Fruit fly (Drosophila melanogaster) whole organism, embryonic: ENCODE results near the gene wb.
A peak's percentile ranks its signal among the peaks of the same experiment; 100 is the strongest.

Experiments used
- ATbp ChIP-seq: fragments of 200-800 bp; sonication (Bioruptor generic); optimal IDR thresholded peaks from 2 replicates; lab custom pipeline; 2017; ENCODE audit warnings: missing biosample characterization, mild to moderate bottlenecking, missing genetic modification characterization, missing genetic modification reagents
- Awh ChIP-seq: fragments of 200-800 bp; sonication (Bioruptor generic); IDR thresholded peaks from 2 replicates; pipeline ENCODE4, ENCODE4 v1.3.6; 2022; ENCODE audit warnings: missing biosample characterization, missing genetic modification characterization
- B-H2 ChIP-seq: fragments of 200-800 bp; sonication (Bioruptor generic); optimal IDR thresholded peaks from 2 replicates; lab custom pipeline; 2018; ENCODE audit warnings: missing biosample characterization, mild to moderate bottlenecking, missing genetic modification characterization
- CG10979 ChIP-seq: fragments of 200-800 bp; sonication (Bioruptor generic); optimal IDR thresholded peaks from 2 replicates; lab custom pipeline; 2018; ENCODE audit warnings: missing biosample characterization, mild to moderate bottlenecking, missing genetic modification characterization, moderate library complexity
- CG11093 ChIP-seq: fragments of 200-800 bp; sonication (Bioruptor generic); IDR thresholded peaks from 3 replicates; pipeline ENCODE4 v1.3.6; 2022; ENCODE audit warnings: missing biosample characterization, missing genetic modification characterization
- CG11398 ChIP-seq: fragments of 200-800 bp; sonication (Bioruptor generic); optimal IDR thresholded peaks from 2 replicates; lab custom pipeline; 2016; ENCODE audit warnings: missing biosample characterization, missing genetic modification characterization
- CG11456 ChIP-seq: fragments of 200-800 bp; sonication (Bioruptor generic); IDR thresholded peaks from 3 replicates; pipeline ENCODE4 v1.3.6; 2022; ENCODE audit warnings: missing biosample characterization, missing genetic modification characterization
- CG11723 ChIP-seq: fragments of 200-800 bp; sonication (Bioruptor generic); optimal IDR thresholded peaks from 2 replicates; lab custom pipeline; 2017; ENCODE audit warnings: missing biosample characterization, mild to moderate bottlenecking, missing genetic modification characterization
- CG12744 ChIP-seq: fragments of 200-800 bp; sonication (Bioruptor generic); optimal IDR thresholded peaks from 2 replicates; lab custom pipeline; 2016; ENCODE audit warnings: missing biosample characterization, missing genetic modification characterization
- CG14667 ChIP-seq: fragments of 200-800 bp; sonication (Bioruptor generic); IDR thresholded peaks from 2 replicates; pipeline ENCODE4 v1.3.6; 2022; ENCODE audit warnings: missing biosample characterization, missing genetic modification characterization
- CG14965 ChIP-seq: fragments of 200-800 bp; sonication (Bioruptor generic); optimal IDR thresholded peaks from 2 replicates; lab custom pipeline; 2016; ENCODE audit warnings: missing biosample characterization, missing genetic modification characterization, borderline replicate concordance
- CG17568 ChIP-seq: fragments of 200-800 bp; sonication (Bioruptor generic); optimal IDR thresholded peaks from 2 replicates; lab custom pipeline; 2018; ENCODE audit warnings: missing biosample characterization, mild to moderate bottlenecking, missing genetic modification characterization, moderate library complexity
- CG2202 ChIP-seq: fragments of 200-800 bp; sonication (Bioruptor generic); optimal IDR thresholded peaks from 2 replicates; lab custom pipeline; 2018; ENCODE audit warnings: missing biosample characterization, mild to moderate bottlenecking, missing genetic modification characterization
- CG34422 ChIP-seq: fragments of 200-800 bp; sonication (Bioruptor generic); IDR thresholded peaks from 3 replicates; pipeline ENCODE4 v1.3.6; 2022; ENCODE audit warnings: missing biosample characterization, missing genetic modification characterization
- CG5180 ChIP-seq: fragments of 200-800 bp; sonication (Bioruptor generic); optimal IDR thresholded peaks from 3 replicates; lab custom pipeline; 2017; ENCODE audit warnings: missing biosample characterization, missing genetic modification characterization, mild to moderate bottlenecking, moderate library complexity, missing genetic modification reagents
- CG7357 ChIP-seq: fragments of 200-800 bp; sonication (Bioruptor generic); IDR thresholded peaks from 3 replicates; pipeline ENCODE4 v1.3.6; 2022; ENCODE audit warnings: missing biosample characterization, missing genetic modification characterization
- CG8089 ChIP-seq: fragments of 200-800 bp; sonication (Bioruptor generic); optimal IDR thresholded peaks from 3 replicates; lab custom pipeline; 2016; ENCODE audit warnings: missing biosample characterization, missing genetic modification characterization
- CG8944 ChIP-seq: fragments of 200-800 bp; sonication (Bioruptor generic); optimal IDR thresholded peaks from 3 replicates; lab custom pipeline; 2016; ENCODE audit warnings: missing biosample characterization, missing genetic modification characterization
- CG9215 ChIP-seq: fragments of 200-800 bp; sonication (Bioruptor generic); IDR thresholded peaks from 2 replicates; pipeline ENCODE4 v1.3.6; 2022; ENCODE audit warnings: missing biosample characterization, missing genetic modification characterization
- CG9609 ChIP-seq: fragments of 200-800 bp; sonication (Bioruptor generic); optimal IDR thresholded peaks from 3 replicates; lab custom pipeline; 2016; ENCODE audit warnings: missing biosample characterization, missing genetic modification characterization
- CG9727 ChIP-seq: fragments of 200-800 bp; sonication (Bioruptor generic); optimal IDR thresholded peaks from 3 replicates; lab custom pipeline; 2017; ENCODE audit warnings: missing biosample characterization, mild to moderate bottlenecking, missing genetic modification characterization
- CG9932 ChIP-seq: fragments of 200-800 bp; sonication (Bioruptor generic); IDR thresholded peaks from 2 replicates; pipeline ENCODE4 v1.3.6; 2022; ENCODE audit warnings: missing biosample characterization, missing genetic modification characterization
- CTCF ChIP-seq: fragments of 200-800 bp; sonication (Bioruptor generic); optimal IDR thresholded peaks from 2 replicates; lab custom pipeline; 2017; ENCODE audit warnings: missing biosample characterization, mild to moderate bottlenecking, missing genetic modification characterization, moderate library complexity
- Dbx ChIP-seq: fragments of 200-800 bp; sonication (Bioruptor generic); IDR thresholded peaks from 3 replicates; pipeline ENCODE4 v1.3.6; 2022; ENCODE audit warnings: missing biosample characterization, missing genetic modification characterization
- E2f1 ChIP-seq: fragments of 200-800 bp; sonication (Bioruptor generic); IDR thresholded peaks from 2 replicates; pipeline ENCODE4 v1.3.6; 2022; ENCODE audit warnings: missing biosample characterization, missing genetic modification characterization
- Ets97D ChIP-seq: fragments of 200-800 bp; sonication (Bioruptor generic); optimal IDR thresholded peaks from 3 replicates; lab custom pipeline; 2016; ENCODE audit warnings: missing biosample characterization, missing genetic modification characterization
- HLHmδ ChIP-seq: fragments of 200-800 bp; sonication (Bioruptor generic); optimal IDR thresholded peaks from 2 replicates; lab custom pipeline; 2018; ENCODE audit warnings: missing biosample characterization, mild to moderate bottlenecking, missing genetic modification characterization, moderate library complexity
- Hr51 ChIP-seq, 2 experiments: fragments of 200-800 bp; sonication (Bioruptor generic); optimal IDR thresholded peaks; 2 replicates in 1 of 2; 3 replicates in 1 of 2; lab custom pipeline; 2016 to 2018; ENCODE audit warnings: missing biosample characterization in 2 of 2, missing genetic modification characterization in 2 of 2, mild to moderate bottlenecking in 1 of 2, moderate library complexity in 1 of 2
- Stat92E ChIP-seq, 3 experiments: fragments of >200 bp in 2 of 3; fragments of 200-800 bp in 1 of 3; sonication (Bioruptor generic) in 1 of 3; optimal IDR thresholded peaks; 2 replicates each; lab custom pipeline; 2017 to 2019; ENCODE audit warnings: missing biosample characterization in 3 of 3, missing genetic modification characterization in 3 of 3, mild to moderate bottlenecking in 1 of 3, moderate library complexity in 1 of 3
- abd-A ChIP-seq: fragments of 200-800 bp; sonication (Bioruptor generic); optimal IDR thresholded peaks from 3 replicates; lab custom pipeline; 2019; ENCODE audit warnings: missing biosample characterization, mild to moderate bottlenecking, missing genetic modification characterization, moderate library complexity
- bigmax ChIP-seq: fragments of 200-800 bp; sonication (Bioruptor generic); optimal IDR thresholded peaks from 2 replicates; lab custom pipeline; 2018; ENCODE audit warnings: missing biosample characterization, mild to moderate bottlenecking, missing genetic modification characterization
- ci ChIP-seq: fragments of 200-800 bp; sonication (Bioruptor generic); IDR thresholded peaks from 3 replicates; pipeline ENCODE4 v1.3.6; 2022; ENCODE audit warnings: missing biosample characterization, missing genetic modification characterization
- dimm ChIP-seq: fragments of 200-800 bp; sonication (Bioruptor generic); IDR thresholded peaks from 2 replicates; pipeline ENCODE4 v1.3.6; 2022; ENCODE audit warnings: missing biosample characterization, missing genetic modification characterization
- disco-r ChIP-seq: fragments of 200-800 bp; sonication (Bioruptor generic); optimal IDR thresholded peaks from 2 replicates; lab custom pipeline; 2016; ENCODE audit warnings: missing biosample characterization, missing genetic modification characterization
- dpn ChIP-seq, 2 experiments: fragments of 200-800 bp; sonication (Bioruptor generic); optimal IDR thresholded peaks; 3 replicates each; lab custom pipeline; 2016; ENCODE audit warnings: missing biosample characterization in 2 of 2, missing genetic modification characterization in 2 of 2
- ems ChIP-seq: fragments of 200-800 bp; sonication (Bioruptor generic); optimal IDR thresholded peaks from 3 replicates; lab custom pipeline; 2016; ENCODE audit warnings: missing biosample characterization, missing genetic modification characterization
- mam ChIP-seq: fragments of 200-800 bp; sonication (Bioruptor generic); optimal IDR thresholded peaks from 3 replicates; lab custom pipeline; 2016; ENCODE audit warnings: missing biosample characterization, missing genetic modification characterization
- mirr ChIP-seq: fragments of 200-800 bp; sonication (Bioruptor generic); optimal IDR thresholded peaks from 3 replicates; lab custom pipeline; 2018; ENCODE audit warnings: missing biosample characterization, mild to moderate bottlenecking, missing genetic modification characterization
- oc ChIP-seq: fragments of 200-800 bp; sonication (Bioruptor generic); optimal IDR thresholded peaks from 2 replicates; lab custom pipeline; 2018; ENCODE audit warnings: missing biosample characterization, mild to moderate bottlenecking, missing genetic modification characterization, moderate library complexity
- p53 ChIP-seq: fragments of 200-800 bp; sonication (Bioruptor generic); optimal IDR thresholded peaks from 2 replicates; lab custom pipeline; 2016; ENCODE audit warnings: missing biosample characterization, missing genetic modification characterization
- pfk ChIP-seq: fragments of 200-800 bp; sonication (Bioruptor generic); optimal IDR thresholded peaks from 2 replicates; lab custom pipeline; 2018; ENCODE audit warnings: missing biosample characterization, mild to moderate bottlenecking, missing genetic modification characterization, moderate library complexity
- pzg ChIP-seq: fragments of 200-800 bp; sonication (Bioruptor generic); optimal IDR thresholded peaks from 3 replicates; lab custom pipeline; 2018; ENCODE audit warnings: missing biosample characterization, mild to moderate bottlenecking, missing genetic modification characterization, moderate library complexity
- ranshi ChIP-seq: fragments of 200-800 bp; sonication (Bioruptor generic); IDR thresholded peaks from 2 replicates; pipeline ENCODE4 v1.3.6; 2022; ENCODE audit warnings: missing biosample characterization, missing genetic modification characterization
- sisA ChIP-seq: fragments of 200-800 bp; sonication (Bioruptor generic); IDR thresholded peaks from 2 replicates; pipeline ENCODE4 v1.3.6; 2022; ENCODE audit warnings: missing biosample characterization, missing genetic modification characterization
- slp2 ChIP-seq: fragments of 200-800 bp; sonication (Bioruptor generic); optimal IDR thresholded peaks from 2 replicates; lab custom pipeline; 2016; ENCODE audit warnings: missing biosample characterization, missing genetic modification characterization
- so ChIP-seq: fragments of 200-800 bp; sonication (Bioruptor generic); IDR thresholded peaks from 3 replicates; pipeline ENCODE4 v1.3.6; 2022; ENCODE audit warnings: missing biosample characterization, missing genetic modification characterization
- tin ChIP-seq: fragments of 200-800 bp; sonication (Bioruptor generic); optimal IDR thresholded peaks from 3 replicates; lab custom pipeline; 2016; ENCODE audit warnings: missing biosample characterization, missing genetic modification characterization
- tll ChIP-seq, 2 experiments: fragments of 200-800 bp in 1 of 2; fragments of >200 bp in 1 of 2; sonication (Bioruptor generic) in 1 of 2; optimal IDR thresholded peaks; 2 replicates each; lab custom pipeline; 2017 to 2019; ENCODE audit warnings: missing biosample characterization in 2 of 2, missing genetic modification characterization in 2 of 2, mild to moderate bottlenecking in 1 of 2, moderate library complexity in 1 of 2
- trem ChIP-seq: fragments of 200-800 bp; optimal IDR thresholded peaks from 3 replicates; lab custom pipeline; 2019; ENCODE audit warnings: missing biosample characterization, mild to moderate bottlenecking, missing genetic modification characterization, moderate library complexity
- trh ChIP-seq: fragments of 200-800 bp; sonication (Bioruptor generic); optimal IDR thresholded peaks from 2 replicates; lab custom pipeline; 2016; ENCODE audit warnings: missing biosample characterization, missing genetic modification characterization

The wb gene

dm6 chr2L:14369933-14370776, 107.3 kb downstream of the wb start (continued):
- TF ChIP-seq dpn (GFP tag; optimal IDR thresholded peaks at IDR 0.05; lab: Kevin White, UChicago) (no peak), ci (GFP tag; lab: Robert Waterston, UW) (0 out of 3 replicates have a peak, but pooled peaks have one; percentile 13), disco-r (GFP tag; lab: Kevin White, UChicago) (no peak), Dbx (GFP tag; lab: Robert Waterston, UW) (no peak), CG7357 (GFP tag; lab: Robert Waterston, UW) (no peak), CG9609 (GFP tag; lab: Kevin White, UChicago) (no peak), tin (no peak), CG2202 (tag; lab: Kevin White, UChicago) (no peak), mirr (no peak), tll (GFP tag; optimal IDR thresholded peaks at IDR 0.05; lab: Kevin White, UChicago) (no peak), CG34422 (peak; percentile 21; the same call in 1 of the 3 replicates), dimm (GFP tag; lab: Robert Waterston, UW) (no peak), E2f1 (GFP tag; lab: Robert Waterston, UW) (no peak), CG12744 (GFP tag; lab: Kevin White, UChicago) (peak; percentile 13), trh (GFP tag; lab: Kevin White, UChicago) (no peak), Hr51 (GFP tag; optimal IDR thresholded peaks at IDR 0.05; lab: Kevin White, UChicago) (peak in 1 of 2 experiments; percentile 54), slp2 (GFP tag; lab: Kevin White, UChicago) (no peak), HLHmδ (GFP tag; lab: Kevin White, UChicago) (no peak), CG11723 (no peak), CG14965 (GFP tag; lab: Kevin White, UChicago) (no peak), CG10979 (peak; percentile 53), pzg (GFP tag; lab: Kevin White, UChicago) (no peak), Awh (no peak), CG9932 (GFP tag; lab: Robert Waterston, UW) (no peak), CG8944 (GFP tag; lab: Kevin White, UChicago) (no peak), so (GFP tag; lab: Robert Waterston, UW) (no peak), ATbp (GFP tag; lab: Kevin White, UChicago) (peak; percentile 25), bigmax (GFP tag; lab: Kevin White, UChicago) (no peak), sisA (GFP tag; lab: Robert Waterston, UW) (0 out of 2 replicates have a peak, but pooled peaks have one; percentile 12), CG5180 (GFP tag; lab: Kevin White, UChicago) (no peak), CG9215 (no peak), B-H2 (GFP tag; lab: Kevin White, UChicago) (no peak), CG9727 (peak; percentile 15), ranshi (GFP tag; lab: Robert Waterston, UW) (no peak), CG11456 (no peak), CG17568 (no peak), Ets97D (no peak), CG14667 (0 out of 2 replicates have a peak, but pooled peaks have one; percentile 14), ems (GFP tag; lab: Kevin White, UChicago) (no peak), Stat92E (GFP tag; optimal IDR thresholded peaks at IDR 0.05; lab: Kevin White, UChicago) (no peak), mam (GFP tag; lab: Kevin White, UChicago) (no peak), pfk (no peak), CG8089 (no peak), CTCF (no peak), p53 (GFP tag; lab: Kevin White, UChicago) (no peak), trem (peak; percentile 1), CG11093 (GFP tag; lab: Robert Waterston, UW) (no peak), abd-A (tag; lab: Kevin White, UChicago) (no peak), CG11398 (GFP tag; lab: Kevin White, UChicago) (no peak), oc (tag; lab: Kevin White, UChicago) (no peak)
